Worm (Caenorhabditis elegans): ENCODE results near the gene C55A1.6.
"Not testable (repeated sequence)": the region's sequence is repeated elsewhere in the genome, so short reads cannot be mapped to it uniquely, and the experiment has no call there.

Gene C55A1.6

ce11 chrV:15670139-15670538, 22.3 kb downstream of the C55A1.6 start, which contains the start of gene K06B4.15:
Gene K06B4.15, plus strand, starts transcription at chrV:15670439.
- TF ChIP-seq mcd-1 (GFP tag; IDR thresholded peaks at IDR 0.05); die-1 (tag; optimal IDR thresholded peaks at IDR 0.05); B0336.3 (GFP tag; IDR thresholded peaks at IDR 0.05): not testable (repeated sequence)

- no peak for TF ChIP-seq attf-5 (GFP tag; optimal IDR thresholded peaks at IDR 0.05)
- no peak for TF ChIP-seq efl-1 (GFP tag; optimal IDR thresholded peaks at IDR 0.05)
- no peak for TF ChIP-seq rcor-1 (GFP tag; IDR thresholded peaks at IDR 0.05)
- TF ChIP-seq madf-10 (tag; optimal IDR thresholded peaks at IDR 0.05): no peak
Observed at ce11 chrV:15673707-15674106, 25.9 kb downstream of the C55A1.6 start, which contains the start of gene nhr-51. Gene nhr-51, plus strand, starts transcription at chrV:15674007.

- TF ChIP-seq fkh-3 (tag; optimal IDR thresholded peaks at IDR 0.05) (no peak), rpc-1 (optimal IDR thresholded peaks at IDR 0.05) (no peak), rpc-1 (tag; optimal IDR thresholded peaks at IDR 0.05) (no peak), snpc-1.1 (tag; optimal IDR thresholded peaks at IDR 0.05; ENCODE audit: insufficient read depth) (no peak), die-1 (tag; optimal IDR thresholded peaks at IDR 0.05) (no peak), nfya-1 (tag; optimal IDR thresholded peaks at IDR 0.05; ENCODE audit: borderline replicate concordance, insufficient read depth) (no peak), ceh-58 (GFP tag; IDR thresholded peaks at IDR 0.05) (no peak), ztf-25 (GFP tag; IDR thresholded peaks at IDR 0.05) (no peak), zfh-2 (GFP tag; conservative IDR thresholded peaks at IDR 0.05) (peak; percentile 72), hlh-26 (GFP tag; conservative IDR thresholded peaks at IDR 0.05) (no peak), ama-1 (optimal IDR thresholded peaks at IDR 0.05) (no peak), ama-1 (GFP tag; optimal IDR thresholded peaks at IDR 0.05) (no peak), ccch-3 (GFP tag; optimal IDR thresholded peaks at IDR 0.05) (no peak), bed-1 (GFP tag; IDR thresholded peaks at IDR 0.05) (0 out of 2 replicates have a peak, but pooled peaks have one; percentile 71), lin-26 (GFP tag; IDR thresholded peaks at IDR 0.05) (no peak), ztf-28 (GFP tag; IDR thresholded peaks at IDR 0.05) (no peak), snpc-4 (GFP tag; optimal IDR thresholded peaks at IDR 0.05) (no peak), snpc-4 (tag; optimal IDR thresholded peaks at IDR 0.05) (no peak), hmg-1.2 (GFP tag; IDR thresholded peaks at IDR 0.05) (no peak), cebp-2 (GFP tag; IDR thresholded peaks at IDR 0.05) (no peak)
Observed at ce11 chrV:15674899-15675298, 27.1 kb downstream of the C55A1.6 start.

ce11 chrV:15677222-15677621, 29.4 kb downstream of the C55A1.6 start, which contains the start of gene nhr-52:
Gene nhr-52, plus strand, starts transcription at chrV:15677522.
- TF ChIP-seq cebp-2 (GFP tag; IDR thresholded peaks at IDR 0.05): no peak
- TF ChIP-seq ceh-58 (GFP tag; IDR thresholded peaks at IDR 0.05): no peak
- TF ChIP-seq B0261.1 (tag; optimal IDR thresholded peaks at IDR 0.05): no peak
- TF ChIP-seq let-526 (GFP tag; IDR thresholded peaks at IDR 0.05): no peak
- TF ChIP-seq D2030.7 (GFP tag; IDR thresholded peaks at IDR 0.05): no peak
- no peak for TF ChIP-seq C17E4.6 (GFP tag; IDR thresholded peaks at IDR 0.05)
- TF ChIP-seq nhr-120 (GFP tag; IDR thresholded peaks at IDR 0.05): no peak
- no peak for TF ChIP-seq gei-17 (GFP tag; optimal IDR thresholded peaks at IDR 0.05)
- TF ChIP-seq sea-2 (GFP tag; IDR thresholded peaks at IDR 0.05): no peak
- no peak for TF ChIP-seq Y56A3A.18 (GFP tag; IDR thresholded peaks at IDR 0.05)
- no peak for TF ChIP-seq ceh-40 (GFP tag; IDR thresholded peaks at IDR 0.05)
- no peak for TF ChIP-seq Y53F4B.3 (GFP tag; IDR thresholded peaks at IDR 0.05)
- no peak for TF ChIP-seq F37B4.10 (GFP tag; IDR thresholded peaks at IDR 0.05)
- no peak for TF ChIP-seq dpl-1 (GFP tag; optimal IDR thresholded peaks at IDR 0.05)
- TF ChIP-seq mxl-1 (tag; optimal IDR thresholded peaks at IDR 0.05): no peak
- no peak for TF ChIP-seq egl-44 (GFP tag; IDR thresholded peaks at IDR 0.05)

Measured in whole organism, young adult.